Fruit fly (Drosophila melanogaster) whole organism, adult: Measurements from ENCODE around the gene Reck.

ENCODE experiments used
- CG11617 ChIP-seq: fragments of 200-800 bp; sonication (Bioruptor generic); optimal IDR thresholded peaks from 2 replicates; lab custom pipeline; 2017; ENCODE audit warnings: mild to moderate bottlenecking, missing biosample characterization, missing genetic modification reagents, missing genetic modification characterization
- CG12768 ChIP-seq: fragments of 200-800 bp; sonication (Bioruptor generic); optimal IDR thresholded peaks from 2 replicates; lab custom pipeline; 2017; ENCODE audit warnings: missing biosample characterization, missing genetic modification characterization, mild to moderate bottlenecking, moderate library complexity, missing genetic modification reagents
- CG14711 ChIP-seq: fragments of 200-800 bp; sonication (Bioruptor generic); optimal IDR thresholded peaks from 2 replicates; lab custom pipeline; 2018; ENCODE audit warnings: missing biosample characterization, mild to moderate bottlenecking, missing genetic modification characterization, moderate library complexity
- CG1620 ChIP-seq: fragments of 200-800 bp; sonication (Bioruptor generic); optimal IDR thresholded peaks from 2 replicates; lab custom pipeline; 2016; ENCODE audit warnings: missing biosample characterization, missing genetic modification characterization
- CG33017 ChIP-seq: fragments of 200-800 bp; sonication (Bioruptor generic); optimal IDR thresholded peaks from 2 replicates; lab custom pipeline; 2018; ENCODE audit warnings: missing biosample characterization, mild to moderate bottlenecking, missing genetic modification characterization, moderate library complexity
- CG5204 ChIP-seq: fragments of 200-800 bp; sonication (Bioruptor generic); optimal IDR thresholded peaks from 2 replicates; lab custom pipeline; 2016; ENCODE audit warnings: missing biosample characterization, missing genetic modification characterization
- CG7045 ChIP-seq: fragments of 200-800 bp; sonication (Bioruptor generic); optimal IDR thresholded peaks from 2 replicates; lab custom pipeline; 2017; ENCODE audit warnings: missing biosample characterization, mild to moderate bottlenecking, missing genetic modification characterization
- CG7101 ChIP-seq: fragments of 200-800 bp; sonication (Bioruptor generic); optimal IDR thresholded peaks from 2 replicates; lab custom pipeline; 2018; ENCODE audit warnings: missing biosample characterization, mild to moderate bottlenecking, missing genetic modification characterization, moderate library complexity
- Clk ChIP-seq: fragments of 200-800 bp; sonication (Bioruptor generic); optimal IDR thresholded peaks from 2 replicates; lab custom pipeline; 2017; ENCODE audit warnings: missing biosample characterization, missing genetic modification characterization
- Crg-1 ChIP-seq: fragments of 200-800 bp; sonication (Bioruptor generic); optimal IDR thresholded peaks from 2 replicates; lab custom pipeline; 2016; ENCODE audit warnings: missing biosample characterization, missing genetic modification characterization
- Hr96 ChIP-seq: fragments of 200-800 bp; sonication (Bioruptor generic); optimal IDR thresholded peaks from 2 replicates; lab custom pipeline; 2016; ENCODE audit warnings: missing biosample characterization, missing genetic modification characterization
- Mnt ChIP-seq: fragments of 200-800 bp; sonication (Bioruptor generic); optimal IDR thresholded peaks from 2 replicates; lab custom pipeline; 2016; ENCODE audit warnings: missing biosample characterization, mild to moderate bottlenecking, missing genetic modification characterization
- bab1 ChIP-seq: fragments of 200-800 bp; sonication (Bioruptor generic); optimal IDR thresholded peaks from 3 replicates; lab custom pipeline; 2019; ENCODE audit warnings: missing biosample characterization, mild to moderate bottlenecking, missing genetic modification characterization, moderate library complexity
- cic ChIP-seq: fragments of 200-800 bp; sonication (Bioruptor generic); optimal IDR thresholded peaks from 2 replicates; lab custom pipeline; 2017; ENCODE audit warnings: missing biosample characterization, mild to moderate bottlenecking, missing genetic modification characterization, moderate library complexity
- cnc ChIP-seq, 2 experiments: fragments of >200 bp; optimal IDR thresholded peaks; 2 replicates each; lab custom pipeline; 2017
- kay ChIP-seq: fragments of 200-800 bp; sonication (Bioruptor generic); peaks from one replicate; lab custom pipeline; 2016; ENCODE audit warnings: missing biosample characterization, missing genetic modification characterization, borderline replicate concordance
- ovo ChIP-seq: fragments of 200-800 bp; sonication (Bioruptor generic); optimal IDR thresholded peaks from 2 replicates; lab custom pipeline; 2016; ENCODE audit warnings: missing biosample characterization, missing genetic modification characterization
- pad ChIP-seq: fragments of 200-800 bp; sonication (Bioruptor generic); optimal IDR thresholded peaks from 3 replicates; lab custom pipeline; 2017; ENCODE audit warnings: missing biosample characterization, missing genetic modification characterization, mild to moderate bottlenecking, moderate library complexity, missing genetic modification reagents
- tj ChIP-seq: fragments of 200-800 bp; sonication (Bioruptor generic); optimal IDR thresholded peaks from 3 replicates; lab custom pipeline; 2017; ENCODE audit warnings: missing biosample characterization, mild to moderate bottlenecking, missing genetic modification characterization, moderate library complexity
- toe ChIP-seq: fragments of 200-800 bp; sonication (Bioruptor generic); optimal IDR thresholded peaks from 2 replicates; lab custom pipeline; 2016; ENCODE audit warnings: missing biosample characterization, missing genetic modification characterization

The Reck gene

DNA sequence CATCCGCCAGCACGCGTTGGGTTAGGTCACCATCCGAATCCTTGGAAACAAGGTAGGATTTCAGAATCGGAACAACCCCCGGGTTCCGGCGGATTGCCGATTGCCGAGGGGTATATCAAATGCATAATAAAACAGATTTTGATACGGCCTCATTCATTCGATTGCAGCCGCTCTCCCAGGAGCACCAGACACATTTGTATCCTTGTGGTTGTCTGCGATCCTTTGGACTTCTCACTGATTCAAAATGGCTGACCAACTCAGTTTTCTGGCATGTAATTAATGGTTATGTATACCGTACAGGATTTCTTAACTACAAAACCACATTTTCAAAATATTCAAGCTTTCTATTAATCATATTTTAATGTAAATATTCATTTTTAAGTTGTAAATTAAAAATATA is 33.7 kb upstream of the Reck start:
- no peak for TF ChIP-seq CG12768 (GFP tag; lab: Kevin White, UChicago)
- TF ChIP-seq CG11617 (GFP tag; lab: Kevin White, UChicago), result no peak

DNA sequence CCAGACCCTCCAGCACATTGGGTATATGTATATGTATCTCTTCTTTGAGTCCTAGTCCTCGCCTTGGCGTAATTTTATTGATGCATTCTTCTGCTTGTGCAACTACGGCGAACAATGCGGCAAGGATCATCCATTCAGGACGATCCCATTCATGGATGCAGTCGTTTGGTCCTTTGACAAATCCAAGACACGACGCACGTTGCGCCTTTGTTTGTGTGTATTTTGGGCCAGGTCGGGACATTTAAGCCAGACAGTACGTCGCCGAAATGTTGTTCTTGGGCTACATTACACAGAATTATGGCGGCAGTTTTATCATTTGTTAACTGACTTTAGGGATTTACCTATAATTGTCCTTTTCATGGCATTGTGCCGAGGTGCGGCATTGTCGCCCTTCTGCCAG is 31.3 kb upstream of the Reck start:
- TF ChIP-seq CG7101 (no peak), pad (GFP tag; lab: Kevin White, UChicago) (no peak), CG33017 (tag; lab: Kevin White, UChicago) (no peak), ovo (no peak), bab1 (GFP tag; lab: Kevin White, UChicago) (no peak), toe (no peak), Mnt (GFP tag; lab: Kevin White, UChicago) (no peak), cic (no peak), CG12768 (GFP tag; lab: Kevin White, UChicago) (no peak), CG14711 (tag; lab: Kevin White, UChicago) (no peak), CG1620 (no peak), cnc (optimal IDR thresholded peaks at IDR 0.05; lab: Kevin White, UChicago) (no peak), kay (GFP tag; lab: Kevin White, UChicago) (no peak), CG11617 (GFP tag; lab: Kevin White, UChicago) (no peak), tj (GFP tag; lab: Kevin White, UChicago) (no peak), Clk (GFP tag; lab: Kevin White, UChicago) (no peak), CG7045 (GFP tag; lab: Kevin White, UChicago) (no peak), Crg-1 (no peak)

DNA sequence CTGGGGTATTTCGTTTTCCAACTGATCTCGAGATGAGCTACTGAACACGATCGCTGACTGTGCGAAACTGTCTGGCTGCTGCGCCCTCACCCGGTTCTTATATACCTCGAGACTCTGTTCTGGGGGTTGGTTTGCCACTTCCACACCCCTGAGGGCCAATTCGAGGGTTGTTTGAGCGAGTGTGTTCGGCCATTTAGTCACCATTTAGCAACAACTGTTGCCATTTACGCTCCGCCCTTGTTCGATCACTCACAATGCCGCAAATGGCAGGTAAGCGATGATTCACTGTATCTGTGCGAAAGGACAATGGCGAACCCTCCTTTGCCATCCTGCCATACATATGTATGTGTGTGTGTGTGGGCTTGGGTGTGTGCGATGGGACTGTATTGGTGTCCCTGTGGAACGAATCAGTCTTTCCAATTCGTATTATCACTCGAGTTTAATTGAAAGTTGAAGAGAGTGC is 30.0 kb upstream of the Reck start, which contains the start of gene ind:
Gene ind, minus strand, starts transcription at position 51 of the 463 bp plus-strand sequence.
- no peak for TF ChIP-seq cic
- TF ChIP-seq Clk (GFP tag; lab: Kevin White, UChicago), result no peak
- no peak for TF ChIP-seq CG5204 (GFP tag; lab: Kevin White, UChicago)
- no peak for TF ChIP-seq ovo
- TF ChIP-seq CG14711 (tag; lab: Kevin White, UChicago), result no peak
- TF ChIP-seq CG33017 (tag; lab: Kevin White, UChicago), result no peak
- TF ChIP-seq CG12768 (GFP tag; lab: Kevin White, UChicago), result no peak
- TF ChIP-seq pad (GFP tag; lab: Kevin White, UChicago), result no peak
- TF ChIP-seq CG1620, result no peak
- TF ChIP-seq kay (GFP tag; lab: Kevin White, UChicago), result no peak
- no peak for TF ChIP-seq toe
- TF ChIP-seq tj (GFP tag; lab: Kevin White, UChicago), result no peak
- TF ChIP-seq bab1 (GFP tag; lab: Kevin White, UChicago), result no peak
- TF ChIP-seq CG7045 (GFP tag; lab: Kevin White, UChicago), result no peak
- no peak for TF ChIP-seq CG7101

DNA sequence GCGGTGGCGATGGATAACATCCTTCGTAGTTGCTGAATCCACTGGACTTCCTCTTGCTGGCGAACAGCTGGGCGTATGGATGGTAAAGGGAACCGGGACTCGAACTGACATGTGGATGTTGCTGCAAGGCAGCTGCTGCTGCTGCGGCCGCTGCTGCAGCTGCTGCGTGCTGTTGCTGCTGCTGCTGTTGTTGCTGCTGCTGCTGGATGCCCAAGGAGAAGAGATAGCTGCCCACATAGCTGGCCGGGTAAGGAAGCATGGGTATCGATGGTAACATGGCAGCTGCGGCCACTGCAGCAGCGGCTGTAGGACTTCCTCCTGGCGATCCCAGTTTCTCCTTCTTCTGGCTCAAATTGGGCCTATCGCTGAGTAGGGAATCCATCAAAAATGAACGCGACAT is 29.6 kb upstream of the Reck start:
- TF ChIP-seq Hr96, result no peak
- TF ChIP-seq Mnt (GFP tag; lab: Kevin White, UChicago), result no peak
- no peak for TF ChIP-seq CG5204 (GFP tag; lab: Kevin White, UChicago)
- TF ChIP-seq kay (GFP tag; lab: Kevin White, UChicago), result no peak
- no peak for TF ChIP-seq CG7045 (GFP tag; lab: Kevin White, UChicago)
- no peak for TF ChIP-seq bab1 (GFP tag; lab: Kevin White, UChicago)
- no peak for TF ChIP-seq CG12768 (GFP tag; lab: Kevin White, UChicago)
- no peak for TF ChIP-seq CG14711 (tag; lab: Kevin White, UChicago)
- TF ChIP-seq CG11617 (GFP tag; lab: Kevin White, UChicago), result no peak
- TF ChIP-seq Clk (GFP tag; lab: Kevin White, UChicago), result no peak
- no peak for TF ChIP-seq CG7101
- no peak for TF ChIP-seq CG1620
- TF ChIP-seq Crg-1, result no peak
- no peak for TF ChIP-seq pad (GFP tag; lab: Kevin White, UChicago)
- no peak for TF ChIP-seq toe
- TF ChIP-seq CG33017 (tag; lab: Kevin White, UChicago), result no peak
- TF ChIP-seq ovo, result no peak

DNA sequence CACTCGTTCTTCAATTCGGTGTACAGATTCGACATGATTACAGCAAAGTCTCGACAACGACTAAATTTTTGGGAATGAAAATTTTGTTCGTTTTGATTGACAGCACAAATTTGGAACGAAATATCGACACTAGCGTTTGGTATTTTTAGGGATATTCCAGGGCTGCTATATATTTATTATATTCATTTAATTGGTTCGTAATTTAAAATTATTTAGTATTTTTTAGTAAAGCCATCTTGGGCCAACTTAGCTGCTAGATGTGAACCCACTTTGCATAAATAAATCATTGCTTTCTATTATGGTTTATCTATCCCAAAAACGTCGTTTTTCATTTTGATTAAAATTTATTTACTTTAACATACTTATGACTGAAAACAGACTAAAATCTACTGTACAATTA is 28.6 kb upstream of the Reck start, which contains the start of gene Rpn12R:
Gene Rpn12R, minus strand, starts transcription at position 101 of the 400 bp plus-strand sequence.
- no peak for TF ChIP-seq pad (GFP tag; lab: Kevin White, UChicago)
- no peak for TF ChIP-seq CG14711 (tag; lab: Kevin White, UChicago)
- no peak for TF ChIP-seq CG11617 (GFP tag; lab: Kevin White, UChicago)
- TF ChIP-seq toe, result no peak
- TF ChIP-seq bab1 (GFP tag; lab: Kevin White, UChicago), result no peak
- no peak for TF ChIP-seq Clk (GFP tag; lab: Kevin White, UChicago)

DNA sequence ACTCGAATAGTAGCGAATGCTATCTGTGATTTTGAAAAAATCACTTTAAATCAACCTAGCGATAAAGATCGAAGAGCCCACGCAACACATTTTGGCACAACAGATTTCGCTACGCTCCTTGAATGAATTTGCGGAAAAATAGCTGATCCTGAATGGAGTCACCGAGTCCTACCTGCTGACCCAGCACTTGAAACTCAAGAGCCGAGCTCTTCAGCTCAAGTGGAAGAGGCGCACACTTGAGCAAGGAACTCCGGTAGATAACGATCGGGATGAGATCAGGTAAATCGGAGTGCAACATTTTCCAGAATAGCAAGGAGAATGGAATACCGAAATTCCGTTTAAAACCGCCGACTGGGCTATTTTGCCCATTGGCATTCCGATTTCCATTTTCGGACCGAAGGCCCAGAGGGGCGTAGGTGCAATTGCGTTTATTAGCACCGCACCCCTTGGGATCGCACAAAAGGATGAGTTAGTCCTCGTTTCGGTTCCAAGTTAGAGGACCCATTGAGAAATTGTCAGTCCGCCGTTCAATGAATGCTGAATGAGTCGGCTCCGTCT is 26.5 kb upstream of the Reck start:
- TF ChIP-seq CG7045 (GFP tag; lab: Kevin White, UChicago) (no peak), cic (no peak), toe (no peak), CG14711 (tag; lab: Kevin White, UChicago) (no peak), ovo (no peak), Clk (GFP tag; lab: Kevin White, UChicago) (no peak), bab1 (GFP tag; lab: Kevin White, UChicago) (no peak), Crg-1 (no peak), kay (GFP tag; lab: Kevin White, UChicago) (no peak), tj (GFP tag; lab: Kevin White, UChicago) (no peak), CG33017 (tag; lab: Kevin White, UChicago) (no peak), pad (GFP tag; lab: Kevin White, UChicago) (no peak), CG5204 (GFP tag; lab: Kevin White, UChicago) (no peak), CG12768 (GFP tag; lab: Kevin White, UChicago) (no peak)
